Worm (Caenorhabditis elegans): ENCODE results near the gene K09C4.4.

K09C4.4 gene

DNA sequence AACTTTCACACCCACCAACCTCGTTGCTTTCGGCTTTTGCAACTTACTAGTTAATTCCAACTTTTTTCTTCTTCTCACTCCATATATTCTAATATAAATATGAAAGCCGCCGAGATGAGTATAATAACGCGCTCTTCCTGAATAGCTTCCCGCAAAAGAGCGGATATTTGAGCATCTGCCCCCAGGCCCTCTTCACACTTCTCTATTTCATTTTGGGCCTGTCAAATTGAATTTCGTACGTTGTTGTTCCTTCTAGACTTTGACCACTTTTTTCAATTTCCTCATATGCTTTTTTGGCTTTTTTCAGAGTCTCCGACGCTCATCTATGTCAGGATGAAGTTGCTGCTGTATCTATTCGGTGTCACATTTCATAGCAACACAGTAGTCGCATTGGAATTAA, 25.7 kb downstream of the K09C4.4 start, which contains the start of gene ddr-2:
TSS of gene ddr-2 (plus strand) at position 301 of the 400 bp plus-strand sequence.
- TF ChIP-seq egl-27 (tag; optimal IDR thresholded peaks at IDR 0.05) (no peak), tag-97 (GFP tag; IDR thresholded peaks at IDR 0.05) (no peak), lir-3 (tag; optimal IDR thresholded peaks at IDR 0.05) (no peak), mxl-2 (GFP tag; conservative IDR thresholded peaks at IDR 0.05) (no peak), unc-39 (tag; optimal IDR thresholded peaks at IDR 0.05) (no peak), tra-1 (GFP tag; IDR thresholded peaks at IDR 0.05) (no peak), lsy-2 (tag; optimal IDR thresholded peaks at IDR 0.05) (no peak), snpc-4 (tag; optimal IDR thresholded peaks at IDR 0.05) (no peak), mdt-29 (GFP tag; IDR thresholded peaks at IDR 0.05) (no peak), vab-7 (GFP tag; IDR thresholded peaks at IDR 0.05) (no peak), hif-1 (tag; optimal IDR thresholded peaks at IDR 0.05) (no peak), ZK337.2 (GFP tag; IDR thresholded peaks at IDR 0.05) (no peak)

ce11 chrX:3315891-3316657, 26.8 kb downstream of the K09C4.4 start:
- TF ChIP-seq daf-16 (GFP tag; optimal IDR thresholded peaks at IDR 0.05) (peak in 1 of 2 experiments; percentile 63), daf-16 (tag; optimal IDR thresholded peaks at IDR 0.05) (no peak), Y5F2A.4 (GFP tag; optimal IDR thresholded peaks at IDR 0.05) (no peak)

DNA sequence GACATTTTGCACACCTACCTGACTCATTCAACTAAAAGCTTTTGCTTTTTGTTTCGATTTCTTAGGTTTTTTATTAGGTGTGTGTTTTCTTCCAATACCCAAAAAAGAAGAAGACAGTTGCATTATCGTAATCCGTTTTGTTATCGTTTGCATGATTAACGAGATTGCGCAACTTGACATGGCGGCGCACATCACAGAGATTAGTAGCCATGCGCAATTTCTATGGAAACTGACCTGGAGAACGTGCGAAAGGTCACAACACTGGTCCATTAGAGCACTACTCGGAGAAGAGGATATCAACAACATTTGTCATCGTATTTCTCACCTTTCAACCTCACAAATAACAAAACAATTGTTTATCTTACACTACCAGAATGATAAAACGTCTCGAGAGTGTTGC, 27.5 kb downstream of the K09C4.4 start:
- no peak for TF ChIP-seq ces-1 (GFP tag; optimal IDR thresholded peaks at IDR 0.05)
- TF ChIP-seq arid-1 (GFP tag; conservative IDR thresholded peaks at IDR 0.05), result no peak
- TF ChIP-seq hlh-30 (tag; optimal IDR thresholded peaks at IDR 0.05; ENCODE audit: insufficient read depth), result no peak
- peak; percentile 43 for TF ChIP-seq aha-1 (tag)
- no peak for TF ChIP-seq zip-11 (GFP tag; IDR thresholded peaks at IDR 0.05)
- TF ChIP-seq set-16 (GFP tag; IDR thresholded peaks at IDR 0.05), result no peak
- TF ChIP-seq dmd-9 (GFP tag; IDR thresholded peaks at IDR 0.05), result no peak

ce11 chrX:3326175-3326574, 36.9 kb downstream of the K09C4.4 start, which contains the start of gene F11D5.6:
Gene F11D5.6 (minus strand): TSS chrX:3326275.
- TF ChIP-seq pqm-1 (tag; optimal IDR thresholded peaks at IDR 0.05) (no peak), ceh-44 (GFP tag; IDR thresholded peaks at IDR 0.05) (no peak), rbr-2 (tag; optimal IDR thresholded peaks at IDR 0.05) (no peak), F44E2.7 (GFP tag; IDR thresholded peaks at IDR 0.05) (no peak), hif-1 (tag; optimal IDR thresholded peaks at IDR 0.05) (no peak), ceh-28 (tag; optimal IDR thresholded peaks at IDR 0.05) (no peak), zip-2 (tag; optimal IDR thresholded peaks at IDR 0.05) (no peak), dmd-8 (GFP tag; IDR thresholded peaks at IDR 0.05) (no peak), daf-16 (GFP tag; optimal IDR thresholded peaks at IDR 0.05) (no peak), daf-16 (tag; optimal IDR thresholded peaks at IDR 0.05) (no peak), zfp-2 (tag; optimal IDR thresholded peaks at IDR 0.05) (no peak), mdl-1 (tag; optimal IDR thresholded peaks at IDR 0.05) (no peak), jun-1 (tag; optimal IDR thresholded peaks at IDR 0.05) (no peak), lin-13 (GFP tag; optimal IDR thresholded peaks at IDR 0.05) (no peak), mxl-2 (GFP tag; conservative IDR thresholded peaks at IDR 0.05) (no peak), R02D3.7 (tag; optimal IDR thresholded peaks at IDR 0.05) (no peak)

DNA sequence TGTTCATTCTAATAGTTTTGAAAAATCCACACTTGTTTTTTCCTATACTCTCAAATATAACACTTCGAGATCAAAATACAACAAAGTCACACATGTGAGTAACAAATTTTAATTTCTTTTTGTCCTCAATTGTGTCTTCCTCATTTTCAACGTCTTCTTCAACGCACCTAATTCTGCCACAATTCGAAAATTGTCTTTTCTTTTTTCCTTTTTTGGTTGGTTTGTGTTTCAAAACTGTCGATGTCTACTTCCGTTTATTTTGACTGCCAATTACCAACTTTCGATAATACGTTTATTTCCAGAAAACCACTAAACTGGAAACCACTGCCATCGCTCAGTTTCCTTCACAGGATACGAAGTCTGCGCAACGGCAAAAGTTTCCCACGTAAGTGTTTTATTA, 43.5 kb downstream of the K09C4.4 start, which contains the start of gene F11D5.1:
TSS of gene F11D5.1 (plus strand) at position 301 of the 400 bp plus-strand sequence.
- no peak for TF ChIP-seq dpl-1 (GFP tag; optimal IDR thresholded peaks at IDR 0.05)
- TF ChIP-seq daf-8 (GFP tag; IDR thresholded peaks at IDR 0.05), result no peak
- TF ChIP-seq zfp-3 (GFP tag; conservative IDR thresholded peaks at IDR 0.05), result no peak
- TF ChIP-seq F10B5.3 (tag; optimal IDR thresholded peaks at IDR 0.05), result no peak
- no peak for TF ChIP-seq nhr-28 (tag; optimal IDR thresholded peaks at IDR 0.05)
- TF ChIP-seq mep-1 (tag; optimal IDR thresholded peaks at IDR 0.05), result no peak
- no peak for TF ChIP-seq jun-1 (tag; optimal IDR thresholded peaks at IDR 0.05)
- no peak for TF ChIP-seq Y75B8A.6 (GFP tag; IDR thresholded peaks at IDR 0.05)
- TF ChIP-seq nhr-76 (tag; optimal IDR thresholded peaks at IDR 0.05), result no peak
